Worm (Caenorhabditis elegans) whole organism, midembryonic: ENCODE results near the gene igdb-3.

Experiments used
- T22C8.4 ChIP-seq: fragments of 200-800 bp; sonication (Bioruptor generic); IDR thresholded peaks from 2 replicates; pipeline ENCODE4 v1.3.6; 2022; ENCODE audit warnings: missing genetic modification characterization, missing compliant biosample characterization
- cog-1 ChIP-seq: sonication (generic microtip); optimal IDR thresholded peaks from 2 replicates; lab custom pipeline; 2016; ENCODE audit warnings: missing genetic modification characterization, missing compliant biosample characterization
- flt-1 ChIP-seq: fragments of 200-800 bp; sonication (Bioruptor generic); IDR thresholded peaks from 2 replicates; pipeline ENCODE4 v1.3.6; 2022; ENCODE audit warnings: missing genetic modification characterization, missing compliant biosample characterization
- klf-2 ChIP-seq: fragments of 200-800 bp; sonication (Bioruptor generic); conservative IDR thresholded peaks from 2 replicates; pipeline ENCODE4 v1.3.6; 2022; ENCODE audit warnings: missing genetic modification reagents, missing genetic modification characterization, missing compliant biosample characterization
- med-1 ChIP-seq: sonication (generic microtip); optimal IDR thresholded peaks from 2 replicates; lab custom pipeline; 2017; ENCODE audit warnings: missing genetic modification characterization, mild to moderate bottlenecking, missing compliant biosample characterization, antibody characterized with exemption, missing genetic modification reagents; ENCODE audit not compliant: insufficient read depth
- ref-1 ChIP-seq: fragments of 200-800 bp; sonication (Bioruptor generic); conservative IDR thresholded peaks from 2 replicates; pipeline ENCODE4 v1.3.6; 2022; ENCODE audit warnings: missing genetic modification reagents, missing genetic modification characterization, missing compliant biosample characterization
- tab-1 ChIP-seq: fragments of 200-800 bp; sonication (Bioruptor generic); IDR thresholded peaks from 2 replicates; pipeline ENCODE4 v1.3.6; 2022; ENCODE audit warnings: missing genetic modification characterization, missing compliant biosample characterization
- ztf-23 ChIP-seq: fragments of 200-800 bp; sonication (Bioruptor generic); IDR thresholded peaks from 2 replicates; pipeline ENCODE4 v1.3.6; 2022; ENCODE audit warnings: missing genetic modification reagents, missing genetic modification characterization, missing compliant biosample characterization
- ztf-29 ChIP-seq: fragments of 200-800 bp; sonication (Bioruptor generic); IDR thresholded peaks from 2 replicates; pipeline ENCODE4 v1.3.6; 2022; ENCODE audit warnings: missing genetic modification reagents, missing genetic modification characterization, missing compliant biosample characterization

- TF ChIP-seq cog-1 (tag; lab: Kevin White, UChicago): no peak
- no peak for TF ChIP-seq T22C8.4
- no peak for TF ChIP-seq ztf-23 (GFP tag; lab: Robert Waterston, UW)
- no peak for TF ChIP-seq flt-1 (GFP tag; lab: Robert Waterston, UW)
- TF ChIP-seq tab-1 (GFP tag; lab: Robert Waterston, UW): no peak
- no peak for TF ChIP-seq klf-2
- no peak for TF ChIP-seq med-1 (GFP tag; lab: Kevin White, UChicago)
- TF ChIP-seq ztf-29 (GFP tag; lab: Robert Waterston, UW): no peak
- TF ChIP-seq ref-1: no peak
Observed at ce11 chrX:6364196-6364595, 21.1 kb upstream of the igdb-3 start, which contains the start of gene C03B1.4.
